Fruit fly (Drosophila melanogaster) whole organism: Measurements from ENCODE around the gene Vdup1.

ENCODE experiments used
- CG8478 ChIP-seq: fragments of >200 bp; optimal IDR thresholded peaks from 2 replicates; lab custom pipeline; 2018; ENCODE audit warnings: inconsistent platforms
- EcR ChIP-seq, 2 experiments: fragments of >200 bp; optimal IDR thresholded peaks; 2 replicates each; lab custom pipeline; 2017; ENCODE audit warnings: missing biosample characterization in 2 of 2, missing genetic modification characterization in 2 of 2, missing genetic modification reagents in 2 of 2
- pan ChIP-seq: fragments of >200 bp; optimal IDR thresholded peaks from 2 replicates; lab custom pipeline; 2017
- psq ChIP-seq: fragments of >200 bp; optimal IDR thresholded peaks from 2 replicates; lab custom pipeline; 2017
- usp ChIP-seq: fragments of >200 bp; optimal IDR thresholded peaks from 2 replicates; lab custom pipeline; 2017; ENCODE audit warnings: missing biosample characterization, missing genetic modification characterization, mixed read lengths

- TF ChIP-seq pan (no peak), usp (GFP tag; lab: Kevin White, UChicago) (no peak), psq (lab: Kevin White, UChicago) (no peak), EcR (GFP tag; optimal IDR thresholded peaks at IDR 0.05; lab: Kevin White, UChicago) (no peak), CG8478 (lab: Kevin White, UChicago) (no peak)
These were observed 44.9 kb downstream of the Vdup1 start for dm6 chr3L:133806-134325.
